Fruit fly (Drosophila melanogaster) whole organism, embryonic: ENCODE measurements around the gene Eo.

Experiments
- Atf-2 ChIP-seq: fragments of 200-800 bp; sonication (Bioruptor generic); optimal IDR thresholded peaks from 2 replicates; lab custom pipeline; 2016; ENCODE audit warnings: missing biosample characterization, missing genetic modification characterization
- CG10274 ChIP-seq: fragments of 200-800 bp; sonication (Bioruptor generic); optimal IDR thresholded peaks from 3 replicates; lab custom pipeline; 2017; ENCODE audit warnings: missing biosample characterization, mild to moderate bottlenecking, missing genetic modification characterization
- CG11085 ChIP-seq: fragments of 200-800 bp; sonication (Bioruptor generic); IDR thresholded peaks from 2 replicates; pipeline ENCODE4 v1.3.6; 2022; ENCODE audit warnings: missing biosample characterization, missing genetic modification characterization
- CG15011 ChIP-seq: fragments of 200-800 bp; sonication (Bioruptor generic); optimal IDR thresholded peaks from 3 replicates; lab custom pipeline; 2018; ENCODE audit warnings: missing biosample characterization, mild to moderate bottlenecking, missing genetic modification characterization
- CG15073 ChIP-seq: fragments of 200-800 bp; sonication (Bioruptor generic); optimal IDR thresholded peaks from 2 replicates; lab custom pipeline; 2016; ENCODE audit warnings: missing biosample characterization, missing genetic modification characterization
- CG1647 ChIP-seq: fragments of 200-800 bp; sonication (Bioruptor generic); optimal IDR thresholded peaks from 3 replicates; lab custom pipeline; 2016; ENCODE audit warnings: missing biosample characterization, missing genetic modification characterization
- CG18764 ChIP-seq: fragments of 200-800 bp; sonication (Bioruptor generic); optimal IDR thresholded peaks from 3 replicates; lab custom pipeline; 2016; ENCODE audit warnings: missing biosample characterization, missing genetic modification characterization
- CG2712 ChIP-seq: fragments of 200-800 bp; optimal IDR thresholded peaks from 3 replicates; lab custom pipeline; 2019; ENCODE audit warnings: missing biosample characterization, mild to moderate bottlenecking, missing genetic modification characterization, moderate library complexity
- CG3163 ChIP-seq: fragments of 200-800 bp; sonication (Bioruptor generic); optimal IDR thresholded peaks from 3 replicates; lab custom pipeline; 2016; ENCODE audit warnings: missing biosample characterization, missing genetic modification characterization
- CG32767 ChIP-seq: fragments of 200-800 bp; sonication (Bioruptor generic); IDR thresholded peaks from 2 replicates; pipeline ENCODE4 v1.3.6; 2022; ENCODE audit warnings: missing biosample characterization, missing genetic modification characterization
- CG33557 ChIP-seq: fragments of 200-800 bp; sonication (Bioruptor generic); optimal IDR thresholded peaks from 2 replicates; lab custom pipeline; 2019; ENCODE audit warnings: missing biosample characterization, mild to moderate bottlenecking, missing genetic modification characterization, moderate library complexity
- CG3847 ChIP-seq: fragments of 200-800 bp; sonication (Bioruptor generic); IDR thresholded peaks from 2 replicates; pipeline ENCODE4 v1.3.6; 2022; ENCODE audit warnings: missing biosample characterization, missing genetic modification characterization
- CG4707 ChIP-seq: fragments of 200-800 bp; sonication (Bioruptor generic); optimal IDR thresholded peaks from 2 replicates; lab custom pipeline; 2018; ENCODE audit warnings: missing biosample characterization, mild to moderate bottlenecking, missing genetic modification characterization, moderate library complexity
- CG6654 ChIP-seq: fragments of 200-800 bp; sonication (Bioruptor generic); optimal IDR thresholded peaks from 2 replicates; lab custom pipeline; 2017; ENCODE audit warnings: missing biosample characterization, mild to moderate bottlenecking, missing genetic modification characterization
- CG7372 ChIP-seq: fragments of 200-800 bp; sonication (Bioruptor generic); IDR thresholded peaks from 2 replicates; pipeline ENCODE4 v1.3.6; 2022; ENCODE audit warnings: missing biosample characterization, missing genetic modification characterization
- CG9437 ChIP-seq: fragments of 200-800 bp; sonication (Bioruptor generic); optimal IDR thresholded peaks from 2 replicates; lab custom pipeline; 2018; ENCODE audit warnings: missing biosample characterization, mild to moderate bottlenecking, missing genetic modification characterization
- CoRest ChIP-seq: fragments of 200-800 bp; sonication (Bioruptor generic); optimal IDR thresholded peaks from 3 replicates; lab custom pipeline; 2018; ENCODE audit warnings: missing biosample characterization, mild to moderate bottlenecking, missing genetic modification characterization, moderate library complexity
- Deaf1 ChIP-seq: fragments of 200-800 bp; optimal IDR thresholded peaks from 3 replicates; lab custom pipeline; 2019; ENCODE audit warnings: missing biosample characterization, mild to moderate bottlenecking, missing genetic modification characterization, moderate library complexity
- HLH3B ChIP-seq: fragments of 200-800 bp; sonication (Bioruptor generic); IDR thresholded peaks from 2 replicates; pipeline ENCODE4 v1.3.6; 2022; ENCODE audit warnings: missing biosample characterization, missing genetic modification characterization
- HLHmδ ChIP-seq: fragments of 200-800 bp; sonication (Bioruptor generic); optimal IDR thresholded peaks from 2 replicates; lab custom pipeline; 2018; ENCODE audit warnings: missing biosample characterization, mild to moderate bottlenecking, missing genetic modification characterization, moderate library complexity
- Hr78 ChIP-seq, 2 experiments: fragments of 200-800 bp in 1 of 2; fragments of >200 bp in 1 of 2; sonication (Bioruptor generic) in 1 of 2; optimal IDR thresholded peaks; 2 replicates each; lab custom pipeline; 2017 to 2019; ENCODE audit warnings: missing biosample characterization in 2 of 2, missing genetic modification characterization in 2 of 2, mild to moderate bottlenecking in 1 of 2, moderate library complexity in 1 of 2
- PHDP ChIP-seq: fragments of 200-800 bp; sonication (Bioruptor generic); optimal IDR thresholded peaks from 3 replicates; lab custom pipeline; 2018; ENCODE audit warnings: missing biosample characterization, mild to moderate bottlenecking, missing genetic modification characterization, moderate library complexity
- Rx ChIP-seq: fragments of 200-800 bp; sonication (Bioruptor generic); IDR thresholded peaks from 2 replicates; pipeline ENCODE4 v1.3.6; 2022; ENCODE audit warnings: missing biosample characterization, missing genetic modification characterization
- Sox100B ChIP-seq: fragments of 200-800 bp; sonication (Bioruptor generic); optimal IDR thresholded peaks from 3 replicates; lab custom pipeline; 2018; ENCODE audit warnings: missing biosample characterization, mild to moderate bottlenecking, missing genetic modification characterization
- TFAM ChIP-seq: fragments of 200-800 bp; sonication (Bioruptor generic); optimal IDR thresholded peaks from 2 replicates; lab custom pipeline; 2017; ENCODE audit warnings: missing biosample characterization, missing genetic modification characterization, inconsistent platforms
- amos ChIP-seq: fragments of 200-800 bp; sonication (Bioruptor generic); IDR thresholded peaks from 2 replicates; pipeline ENCODE4 v1.3.6; 2022; ENCODE audit warnings: missing biosample characterization, missing genetic modification characterization; ENCODE audit not compliant: partially characterized antibody
- aop ChIP-seq: fragments of 200-800 bp; sonication (Bioruptor generic); IDR thresholded peaks from 2 replicates; pipeline ENCODE4 v1.3.6; 2022; ENCODE audit warnings: missing biosample characterization, missing genetic modification characterization
- ash1 ChIP-seq: fragments of 200-800 bp; sonication (Bioruptor generic); optimal IDR thresholded peaks from 2 replicates; lab custom pipeline; 2018; ENCODE audit warnings: missing biosample characterization, mild to moderate bottlenecking, missing genetic modification characterization
- ato ChIP-seq: fragments of 200-800 bp; sonication (Bioruptor generic); IDR thresholded peaks from 2 replicates; pipeline ENCODE4 v1.3.6; 2022; ENCODE audit warnings: missing biosample characterization, missing genetic modification characterization; ENCODE audit not compliant: partially characterized antibody
- btn ChIP-seq: fragments of 200-800 bp; sonication (Bioruptor generic); optimal IDR thresholded peaks from 2 replicates; lab custom pipeline; 2016; ENCODE audit warnings: missing biosample characterization, missing genetic modification characterization
- cwo ChIP-seq: fragments of 200-800 bp; sonication (Bioruptor generic); optimal IDR thresholded peaks from 3 replicates; lab custom pipeline; 2017; ENCODE audit warnings: missing biosample characterization, missing genetic modification characterization, mild to moderate bottlenecking, moderate library complexity, missing genetic modification reagents
- dpn ChIP-seq, 2 experiments: fragments of 200-800 bp; sonication (Bioruptor generic); optimal IDR thresholded peaks; 3 replicates each; lab custom pipeline; 2016; ENCODE audit warnings: missing biosample characterization in 2 of 2, missing genetic modification characterization in 2 of 2
- ewg ChIP-seq: fragments of 200-800 bp; sonication (Bioruptor generic); optimal IDR thresholded peaks from 3 replicates; lab custom pipeline; 2017; ENCODE audit warnings: mild to moderate bottlenecking, missing biosample characterization, missing genetic modification reagents, missing genetic modification characterization
- gem ChIP-seq: fragments of 200-800 bp; sonication (Bioruptor generic); optimal IDR thresholded peaks from 2 replicates; lab custom pipeline; 2019; ENCODE audit warnings: missing biosample characterization, mild to moderate bottlenecking, missing genetic modification characterization, moderate library complexity
- klu ChIP-seq: fragments of 200-800 bp; sonication (Bioruptor generic); IDR thresholded peaks from 2 replicates; pipeline ENCODE4 v1.3.6; 2022; ENCODE audit warnings: missing biosample characterization, missing genetic modification characterization
- luna ChIP-seq: fragments of 200-800 bp; sonication (Bioruptor generic); optimal IDR thresholded peaks from 2 replicates; lab custom pipeline; 2016; ENCODE audit warnings: missing biosample characterization, missing genetic modification characterization
- nom ChIP-seq: fragments of 200-800 bp; sonication (Bioruptor generic); optimal IDR thresholded peaks from 2 replicates; lab custom pipeline; 2017; ENCODE audit warnings: missing biosample characterization, missing genetic modification characterization, mild to moderate bottlenecking, moderate library complexity, missing genetic modification reagents
- otp ChIP-seq: fragments of 200-800 bp; sonication (Bioruptor generic); IDR thresholded peaks from 3 replicates; pipeline ENCODE4, ENCODE4 v1.3.6; 2022; ENCODE audit warnings: missing biosample characterization, missing genetic modification characterization
- prd ChIP-seq, 3 experiments: fragments of >200 bp in 2 of 3; fragments of 200-800 bp in 1 of 3; sonication (Bioruptor generic) in 1 of 3; optimal IDR thresholded peaks in 2 of 3; IDR thresholded peaks in 1 of 3; 2 replicates in 2 of 3; 3 replicates in 1 of 3; pipeline versions ENCODE4 v1.3.6 to Lab custom; 2017 to 2022; ENCODE audit warnings: missing biosample characterization in 1 of 3, missing genetic modification characterization in 1 of 3
- pzg ChIP-seq: fragments of 200-800 bp; sonication (Bioruptor generic); optimal IDR thresholded peaks from 3 replicates; lab custom pipeline; 2018; ENCODE audit warnings: missing biosample characterization, mild to moderate bottlenecking, missing genetic modification characterization, moderate library complexity
- repo ChIP-seq: fragments of 200-800 bp; sonication (Bioruptor generic); optimal IDR thresholded peaks from 2 replicates; lab custom pipeline; 2016; ENCODE audit warnings: missing biosample characterization, missing genetic modification characterization
- slbo ChIP-seq: fragments of 200-800 bp; sonication (Bioruptor generic); IDR thresholded peaks from 2 replicates; pipeline ENCODE4 v1.3.6; 2022; ENCODE audit warnings: missing biosample characterization, missing genetic modification characterization
- sna ChIP-seq: fragments of 200-800 bp; sonication (Bioruptor generic); IDR thresholded peaks from 2 replicates; pipeline ENCODE4 v1.3.6; 2022; ENCODE audit warnings: missing biosample characterization, missing genetic modification characterization; ENCODE audit not compliant: partially characterized antibody
- sqz ChIP-seq: fragments of 200-800 bp; sonication (Bioruptor generic); optimal IDR thresholded peaks from 3 replicates; lab custom pipeline; 2018; ENCODE audit warnings: missing biosample characterization, mild to moderate bottlenecking, missing genetic modification characterization
- sr ChIP-seq: fragments of 200-800 bp; sonication (Bioruptor generic); IDR thresholded peaks from 3 replicates; pipeline ENCODE4 v1.3.6; 2022; ENCODE audit warnings: missing biosample characterization, missing genetic modification characterization
- tin ChIP-seq: fragments of 200-800 bp; sonication (Bioruptor generic); optimal IDR thresholded peaks from 3 replicates; lab custom pipeline; 2016; ENCODE audit warnings: missing biosample characterization, missing genetic modification characterization
- tna ChIP-seq: fragments of 200-800 bp; sonication (Bioruptor generic); IDR thresholded peaks from 2 replicates; pipeline ENCODE4 v1.3.6; 2022; ENCODE audit warnings: missing biosample characterization, missing genetic modification characterization; ENCODE audit not compliant: partially characterized antibody
- ttk ChIP-seq: fragments of 200-800 bp; sonication (Bioruptor generic); IDR thresholded peaks from 2 replicates; pipeline ENCODE4 v2.1.2; 2022; ENCODE audit warnings: missing biosample characterization, missing genetic modification characterization
- vnd ChIP-seq: fragments of 200-800 bp; sonication (Bioruptor generic); IDR thresholded peaks from 3 replicates; pipeline ENCODE4 v1.3.6; 2022; ENCODE audit warnings: missing biosample characterization, missing genetic modification characterization; ENCODE audit not compliant: partially characterized antibody

The Eo gene

DNA sequence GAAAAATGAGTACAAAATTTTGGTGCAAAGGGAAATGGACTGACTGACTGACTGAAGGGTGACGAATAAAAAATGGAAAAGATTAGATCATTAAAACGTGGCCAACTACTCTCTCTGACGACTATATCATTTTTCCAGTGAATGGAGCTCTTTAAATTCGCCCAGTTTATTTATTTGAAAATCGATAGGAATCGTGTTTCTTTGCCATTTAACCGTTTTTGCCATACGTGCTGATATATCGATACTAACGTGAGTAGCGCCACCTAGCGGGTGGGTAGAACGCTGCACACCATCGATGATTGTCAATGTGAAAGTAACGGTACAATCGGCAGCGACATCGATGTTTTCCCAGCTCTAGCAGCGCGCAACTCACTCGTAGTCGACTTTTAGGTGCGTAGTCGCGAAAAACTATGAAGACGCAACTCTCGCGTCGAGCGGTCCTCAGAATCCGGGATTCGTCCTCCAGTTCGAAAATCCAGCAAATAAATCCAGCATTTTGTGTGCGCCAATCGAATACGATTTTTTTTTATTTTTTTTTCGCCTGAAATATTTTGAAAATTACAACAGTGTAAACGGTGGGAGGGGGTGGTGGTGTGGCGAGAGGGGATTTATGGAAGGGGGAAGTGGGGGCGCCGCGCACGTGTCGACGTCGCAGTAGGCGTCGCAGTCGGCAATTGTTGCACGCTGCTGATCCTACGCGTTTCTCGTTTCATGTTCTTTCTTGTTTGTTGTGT lies 36.6 kb upstream of the Eo start, which contains the start of the genes CG9030 and eag (continued):
- no peak for TF ChIP-seq Sox100B (GFP tag; lab: Kevin White, UChicago)
- TF ChIP-seq TFAM (GFP tag; lab: Kevin White, UChicago), result no peak
- TF ChIP-seq sr (GFP tag; lab: Robert Waterston, UW), result no peak
- TF ChIP-seq nom, result no peak
- TF ChIP-seq ato (GFP tag; lab: Robert Waterston, UW), result peak; percentile 80
- no peak for TF ChIP-seq CG15073 (GFP tag; lab: Kevin White, UChicago)
- no peak for TF ChIP-seq klu
- TF ChIP-seq CoRest, result peak; percentile 27
- TF ChIP-seq HLH3B (GFP tag; lab: Robert Waterston, UW), result no peak
- no peak for TF ChIP-seq CG10274 (GFP tag; lab: Kevin White, UChicago)
- no peak for TF ChIP-seq gem
- TF ChIP-seq Hr78 (GFP tag; optimal IDR thresholded peaks at IDR 0.05; lab: Kevin White, UChicago), result no peak
- TF ChIP-seq vnd (GFP tag; lab: Robert Waterston, UW), result peak; percentile 82
- TF ChIP-seq repo (GFP tag; lab: Kevin White, UChicago), result no peak
- no peak for TF ChIP-seq btn (GFP tag; lab: Kevin White, UChicago)
- TF ChIP-seq pzg (GFP tag; lab: Kevin White, UChicago), result peak; percentile 85
- TF ChIP-seq Deaf1, result no peak
- TF ChIP-seq sna (GFP tag; lab: Robert Waterston, UW), result peak; percentile 83
- no peak for TF ChIP-seq CG1647 (GFP tag; lab: Kevin White, UChicago)
- 0 out of 2 replicates have a peak, but pooled peaks have one; percentile 17 for TF ChIP-seq CG3847 (GFP tag; lab: Robert Waterston, UW)
- no peak for TF ChIP-seq CG33557 (GFP tag; lab: Kevin White, UChicago)
- no peak for TF ChIP-seq Atf-2
- no peak for TF ChIP-seq aop
- TF ChIP-seq PHDP (tag; lab: Kevin White, UChicago), result no peak
- TF ChIP-seq CG9437 (GFP tag; lab: Kevin White, UChicago), result no peak
- TF ChIP-seq sqz (GFP tag; lab: Kevin White, UChicago), result no peak
- TF ChIP-seq CG15011 (GFP tag; lab: Kevin White, UChicago), result no peak
- no peak for TF ChIP-seq luna (GFP tag; lab: Kevin White, UChicago)
- TF ChIP-seq ewg (GFP tag; lab: Kevin White, UChicago), result peak; percentile 65
- no peak for TF ChIP-seq prd (optimal IDR thresholded peaks at IDR 0.05; lab: Kevin White, UChicago)
- TF ChIP-seq prd (GFP tag; IDR thresholded peaks at IDR 0.05; lab: Robert Waterston, UW), result no peak
- TF ChIP-seq CG7372, result no peak
- peak; percentile 34; the same call in 1 of the 2 replicates for TF ChIP-seq slbo (GFP tag; lab: Robert Waterston, UW)
- TF ChIP-seq tna (GFP tag; lab: Robert Waterston, UW), result peak; percentile 87
- TF ChIP-seq otp (GFP tag; lab: Robert Waterston, UW), result no peak
- no peak for TF ChIP-seq Rx (GFP tag; lab: Robert Waterston, UW)
- no peak for TF ChIP-seq CG2712
- TF ChIP-seq dpn (GFP tag; optimal IDR thresholded peaks at IDR 0.05; lab: Kevin White, UChicago), result peak; percentile 8 to 21
- no peak for TF ChIP-seq CG4707 (GFP tag; lab: Kevin White, UChicago)
- TF ChIP-seq HLHmδ (GFP tag; lab: Kevin White, UChicago), result no peak
- TF ChIP-seq ash1 (GFP tag; lab: Kevin White, UChicago), result no peak
- no peak for TF ChIP-seq CG18764 (GFP tag; lab: Kevin White, UChicago)
- TF ChIP-seq CG11085 (GFP tag; lab: Robert Waterston, UW), result no peak
- TF ChIP-seq tin, result no peak
- TF ChIP-seq CG32767 (GFP tag; lab: Robert Waterston, UW), result no peak
- no peak for TF ChIP-seq cwo (GFP tag; lab: Kevin White, UChicago)
- TF ChIP-seq ttk (GFP tag; lab: Robert Waterston, UW), result no peak
- TF ChIP-seq CG6654, result no peak
- peak; percentile 6 for TF ChIP-seq CG3163 (GFP tag; lab: Kevin White, UChicago)
- peak; percentile 93 for TF ChIP-seq amos
